Fruit fly (Drosophila melanogaster) whole organism, prepupa: ENCODE measurements around the gene Tcs5.

Source experiments
- CG1621 ChIP-seq: fragments of 200-800 bp; sonication (Bioruptor generic); optimal IDR thresholded peaks from 3 replicates; lab custom pipeline; 2018; ENCODE audit warnings: missing biosample characterization, mild to moderate bottlenecking, missing genetic modification characterization
- CG4318 ChIP-seq: fragments of 200-800 bp; sonication (Bioruptor generic); optimal IDR thresholded peaks from 3 replicates; lab custom pipeline; 2017; ENCODE audit warnings: missing biosample characterization, mild to moderate bottlenecking, missing genetic modification characterization
- CG6792 ChIP-seq: fragments of 200-800 bp; sonication (Bioruptor generic); optimal IDR thresholded peaks from 3 replicates; lab custom pipeline; 2016; ENCODE audit warnings: missing biosample characterization, missing genetic modification characterization
- CG8119 ChIP-seq: fragments of 200-800 bp; sonication (Bioruptor generic); IDR thresholded peaks from 3 replicates; pipeline ENCODE4 v1.3.6; 2022; ENCODE audit warnings: missing biosample characterization, missing genetic modification characterization
- CG8319 ChIP-seq: fragments of 200-800 bp; sonication (Bioruptor generic); optimal IDR thresholded peaks from 3 replicates; lab custom pipeline; 2016; ENCODE audit warnings: missing biosample characterization, missing genetic modification characterization
- Eip75B ChIP-seq: fragments of 200-800 bp; sonication (Bioruptor generic); optimal IDR thresholded peaks from 3 replicates; lab custom pipeline; 2016; ENCODE audit warnings: missing biosample characterization, missing genetic modification characterization
- Eip78C ChIP-seq: fragments of 200-800 bp; sonication (Bioruptor generic); peaks from one replicate; lab custom pipeline; 2016; ENCODE audit warnings: missing biosample characterization, missing genetic modification characterization
- Eip93F ChIP-seq: fragments of 200-800 bp; sonication (Bioruptor generic); optimal IDR thresholded peaks from 2 replicates; lab custom pipeline; 2016; ENCODE audit warnings: missing biosample characterization, mild to moderate bottlenecking, missing genetic modification characterization
- Ets96B ChIP-seq: fragments of 200-800 bp; optimal IDR thresholded peaks from 2 replicates; lab custom pipeline; 2019; ENCODE audit warnings: missing biosample characterization, mild to moderate bottlenecking, missing genetic modification characterization, moderate library complexity
- Hr4 ChIP-seq: fragments of 200-800 bp; sonication (Bioruptor generic); optimal IDR thresholded peaks from 3 replicates; lab custom pipeline; 2016; ENCODE audit warnings: missing biosample characterization, missing genetic modification characterization

Gene Tcs5

dm6 chr3L:5096674-5097073 is 42.5 kb downstream of the Tcs5 start (continued):
- TF ChIP-seq Eip93F (GFP tag; lab: Kevin White, UChicago) (no peak), CG6792 (GFP tag; lab: Kevin White, UChicago) (peak; percentile 2), Hr4 (GFP tag; lab: Kevin White, UChicago) (no peak), Ets96B (no peak), CG8319 (no peak), CG4318 (GFP tag; lab: Kevin White, UChicago) (no peak), CG8119 (GFP tag; lab: Robert Waterston, UW) (no peak), Eip78C (GFP tag; lab: Kevin White, UChicago) (peak; percentile 89), Eip75B (GFP tag; lab: Kevin White, UChicago) (peak; percentile 14), CG1621 (tag; lab: Kevin White, UChicago) (peak; percentile 43)
